Worm (Caenorhabditis elegans) whole organism, L1 larva: ENCODE results near the gene F32A5.4.

ENCODE experiments used
- lin-13 ChIP-seq: fragments of 150-350 bp; optimal IDR thresholded peaks from 2 replicates; lab custom pipeline; 2014; ENCODE audit warnings: missing biosample characterization, missing genetic modification reagents, missing genetic modification characterization
- nhr-90 ChIP-seq: sonication (generic microtip); optimal IDR thresholded peaks from 2 replicates; lab custom pipeline; 2016; ENCODE audit warnings: mild to moderate bottlenecking, missing genetic modification characterization, missing compliant biosample characterization; ENCODE audit not compliant: poor library complexity

ce11 chrII:7199308-7199707, 29.6 kb upstream of the F32A5.4 start, which contains the start of gene E04F6.6:
- TF ChIP-seq nhr-90, result no peak
- no peak for TF ChIP-seq lin-13 (GFP tag; lab: Kevin White, UChicago)
